Worm (Caenorhabditis elegans) whole organism, early embryonic: ENCODE measurements around the gene lem-2.

Experiments
- B0310.2 ChIP-seq: sonication (generic microtip); optimal IDR thresholded peaks from 2 replicates; lab custom pipeline; 2016; ENCODE audit warnings: mild to moderate bottlenecking, missing genetic modification characterization, missing compliant biosample characterization
- F13C5.2 ChIP-seq: sonication (generic microtip); optimal IDR thresholded peaks from 2 replicates; lab custom pipeline; 2017; ENCODE audit warnings: mild to moderate bottlenecking, missing genetic modification characterization, inconsistent platforms, missing compliant biosample characterization
- aly-1 ChIP-seq: sonication (generic microtip); optimal IDR thresholded peaks from 2 replicates; lab custom pipeline; 2016; ENCODE audit warnings: missing genetic modification characterization, missing compliant biosample characterization
- ama-1 ChIP-seq: fragments of 150-350 bp; optimal IDR thresholded peaks from 2 replicates; lab custom pipeline; 2014
- ceh-13 ChIP-seq: fragments of 200-800 bp; sonication (Bioruptor generic); optimal IDR thresholded peaks from 2 replicates; lab custom pipeline; 2018; ENCODE audit warnings: mild to moderate bottlenecking, missing genetic modification characterization, missing compliant biosample characterization
- ceh-36 ChIP-seq: sonication (generic microtip); optimal IDR thresholded peaks from 2 replicates; lab custom pipeline; 2016; ENCODE audit warnings: missing genetic modification characterization, inconsistent platforms, missing compliant biosample characterization
- ets-7 ChIP-seq: sonication (generic microtip); optimal IDR thresholded peaks from 2 replicates; lab custom pipeline; 2016; ENCODE audit warnings: missing genotype, missing genetic modification characterization, missing compliant biosample characterization
- flt-1 ChIP-seq: fragments of 200-800 bp; sonication (Bioruptor generic); IDR thresholded peaks from 2 replicates; pipeline ENCODE4 v1.3.6; 2022; ENCODE audit warnings: missing genetic modification characterization, missing compliant biosample characterization
- hmbx-1 ChIP-seq: sonication (generic microtip); optimal IDR thresholded peaks from 2 replicates; lab custom pipeline; 2016; ENCODE audit warnings: mild to moderate bottlenecking, missing genetic modification characterization, missing compliant biosample characterization
- hmg-4 ChIP-seq: fragments of 200-800 bp; sonication (Bioruptor generic); optimal IDR thresholded peaks from 2 replicates; lab custom pipeline; 2018; ENCODE audit warnings: mild to moderate bottlenecking, missing genetic modification characterization, missing compliant biosample characterization
- hnd-1 ChIP-seq: sonication (generic microtip); optimal IDR thresholded peaks from 2 replicates; lab custom pipeline; 2016; ENCODE audit warnings: missing genetic modification characterization, missing compliant biosample characterization
- pes-1 ChIP-seq: fragments of 200-800 bp; sonication (Bioruptor generic); IDR thresholded peaks from 2 replicates; pipeline ENCODE4 v1.3.6; 2022; ENCODE audit warnings: missing genetic modification reagents, missing genetic modification characterization, missing compliant biosample characterization
- scrt-1 ChIP-seq: fragments of 200-800 bp; sonication (Bioruptor generic); IDR thresholded peaks from 2 replicates; pipeline ENCODE4 v1.3.6; 2022; ENCODE audit warnings: missing genetic modification characterization, missing compliant biosample characterization
- sea-1 ChIP-seq: fragments of 200-800 bp; sonication (Bioruptor generic); conservative IDR thresholded peaks from 2 replicates; pipeline ENCODE4 v1.3.6; 2022; ENCODE audit warnings: missing genetic modification characterization, missing compliant biosample characterization
- tbx-11 ChIP-seq: fragments of 200-800 bp; sonication (Bioruptor generic); IDR thresholded peaks from 2 replicates; pipeline ENCODE4 v1.3.6; 2022; ENCODE audit warnings: missing genetic modification characterization, missing compliant biosample characterization
- tbx-37 ChIP-seq: fragments of 200-800 bp; sonication (Bioruptor generic); conservative IDR thresholded peaks from 2 replicates; pipeline ENCODE4 v1.3.6; 2022; ENCODE audit warnings: missing genetic modification reagents, missing genetic modification characterization, missing compliant biosample characterization
- tra-4 ChIP-seq: sonication (generic microtip); optimal IDR thresholded peaks from 2 replicates; lab custom pipeline; 2017; ENCODE audit warnings: missing genetic modification characterization, missing compliant biosample characterization

The lem-2 gene

ce11 chrII:14098348-14098747 is 35.1 kb downstream of the lem-2 start:
- TF ChIP-seq F13C5.2 (tag; lab: Kevin White, UChicago) (no peak), tra-4 (tag; lab: Kevin White, UChicago) (no peak), scrt-1 (no peak), aly-1 (tag; lab: Kevin White, UChicago) (no peak), hmg-4 (no peak), tbx-37 (no peak), sea-1 (GFP tag; lab: Robert Waterston, UW) (no peak)

ce11 chrII:14100963-14101362 is 37.7 kb downstream of the lem-2 start, which contains the start of gene bkip-1:
TSS of gene bkip-1 (plus strand) at chrII:14101263.
- TF ChIP-seq hmg-4, result no peak
- TF ChIP-seq pes-1, result no peak
- TF ChIP-seq ama-1, result no peak
- no peak for TF ChIP-seq sea-1 (GFP tag; lab: Robert Waterston, UW)

DNA sequence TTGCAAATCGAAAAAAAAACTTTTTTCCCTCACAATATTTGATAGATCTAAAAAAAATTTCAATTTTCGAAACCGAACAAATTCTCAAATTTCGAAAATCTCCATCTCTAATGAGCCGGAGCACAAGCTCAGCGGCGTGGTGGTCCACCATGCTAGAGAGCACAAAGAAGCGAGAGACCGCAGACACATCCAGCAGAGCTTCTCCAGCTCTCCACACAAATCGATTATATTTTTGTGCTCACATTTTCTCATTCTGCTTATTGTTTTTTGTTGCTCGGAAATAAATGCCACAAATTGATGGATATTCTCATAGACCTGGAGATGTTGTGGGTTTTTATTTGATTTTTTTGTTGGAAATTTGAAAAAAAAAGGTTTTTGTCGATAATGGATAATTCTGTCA is 38.9 kb downstream of the lem-2 start:
- TF ChIP-seq hnd-1 (tag; lab: Kevin White, UChicago) (no peak), aly-1 (tag; lab: Kevin White, UChicago) (no peak), flt-1 (GFP tag; lab: Robert Waterston, UW) (no peak), scrt-1 (no peak)

DNA sequence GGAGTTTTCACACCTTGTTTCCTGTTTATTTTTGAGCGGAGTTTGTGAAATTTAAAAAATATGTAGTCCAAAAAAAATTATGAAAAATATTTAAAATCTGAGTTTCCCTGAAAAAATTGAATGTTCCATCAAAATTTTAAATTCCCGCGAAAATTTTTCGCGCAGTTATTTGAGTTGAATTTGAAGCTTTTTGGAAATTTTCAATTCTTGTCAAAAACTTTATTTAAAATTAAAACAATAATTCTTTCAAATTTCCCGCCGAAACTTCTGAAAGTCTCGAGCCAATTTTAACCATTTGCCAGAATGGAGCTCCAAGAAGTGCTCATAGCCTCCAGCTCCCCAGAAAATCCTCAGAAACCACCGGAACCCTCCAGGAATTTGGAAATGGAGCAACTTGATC is 41.2 kb downstream of the lem-2 start, which contains the start of gene gur-4:
gur-4 (plus strand) TSS at position 301 of the 400 bp plus-strand sequence.
- TF ChIP-seq tra-4 (tag; lab: Kevin White, UChicago), result no peak
- TF ChIP-seq tbx-37, result no peak
- TF ChIP-seq pes-1, result no peak
- TF ChIP-seq ceh-36 (tag; lab: Kevin White, UChicago), result no peak
- no peak for TF ChIP-seq ets-7
- no peak for TF ChIP-seq F13C5.2 (tag; lab: Kevin White, UChicago)
- TF ChIP-seq tbx-11 (GFP tag; lab: Robert Waterston, UW), result no peak
- no peak for TF ChIP-seq hnd-1 (tag; lab: Kevin White, UChicago)

DNA sequence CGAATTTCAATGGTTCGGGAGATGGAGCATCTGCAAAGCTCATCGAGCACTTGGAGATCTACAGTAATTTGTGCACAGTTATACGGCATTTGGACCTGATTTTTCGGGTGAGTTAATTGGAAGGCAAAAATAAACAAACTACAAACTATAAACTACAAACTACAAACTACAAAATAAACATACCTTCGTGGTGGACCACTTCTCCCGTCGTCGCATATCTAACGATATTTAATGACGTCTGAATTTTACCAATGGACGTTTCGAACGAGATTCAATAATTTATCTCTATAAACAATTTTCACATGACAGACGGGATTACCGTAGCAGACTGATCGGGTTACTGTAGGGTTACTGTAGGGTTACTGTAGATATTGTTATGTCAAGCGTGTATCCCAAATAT is 42.9 kb downstream of the lem-2 start:
- TF ChIP-seq tbx-37, result no peak
- TF ChIP-seq ceh-13, result no peak

ce11 chrII:14109184-14109664 is 46.0 kb downstream of the lem-2 start, which contains the start of gene cpg-7:
TSS of gene cpg-7 (minus strand) at chrII:14109234.
- no peak for TF ChIP-seq ceh-13
- TF ChIP-seq aly-1 (tag; lab: Kevin White, UChicago), result no peak
- no peak for TF ChIP-seq tbx-11 (GFP tag; lab: Robert Waterston, UW)
- TF ChIP-seq hmg-4, result no peak
- TF ChIP-seq hmbx-1 (tag; lab: Kevin White, UChicago), result no peak
- no peak for TF ChIP-seq sea-1 (GFP tag; lab: Robert Waterston, UW)
- no peak for TF ChIP-seq hnd-1 (tag; lab: Kevin White, UChicago)
- no peak for TF ChIP-seq ceh-36 (tag; lab: Kevin White, UChicago)
- TF ChIP-seq scrt-1, result no peak
- TF ChIP-seq ets-7, result no peak
- TF ChIP-seq ama-1, result no peak
- no peak for TF ChIP-seq pes-1

DNA sequence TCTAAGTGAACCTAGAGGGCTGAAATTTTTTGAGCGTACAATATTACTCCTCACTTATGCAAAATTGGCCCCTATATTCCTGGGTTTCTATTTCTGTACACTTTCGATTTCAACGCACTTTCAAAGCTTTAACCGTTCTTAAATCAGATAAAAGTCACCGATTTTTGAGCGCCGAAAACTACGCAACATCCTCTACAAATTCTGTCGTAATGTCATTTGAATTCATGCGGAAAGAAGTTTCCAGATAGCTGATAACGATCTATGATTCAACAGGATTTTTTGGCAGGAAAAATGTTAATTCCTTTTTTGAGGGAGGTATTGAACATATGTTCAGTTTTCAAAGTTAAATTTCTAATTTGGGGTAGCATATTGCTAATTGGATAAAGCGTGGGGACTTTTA is 49.6 kb downstream of the lem-2 start:
- no peak for TF ChIP-seq B0310.2 (tag; lab: Kevin White, UChicago)
- no peak for TF ChIP-seq sea-1 (GFP tag; lab: Robert Waterston, UW)
- no peak for TF ChIP-seq ets-7
